Fruit fly (Drosophila melanogaster) whole organism, embryonic: Measurements from ENCODE around the gene Hr83.

Experiments
- CG10274 ChIP-seq: fragments of 200-800 bp; sonication (Bioruptor generic); optimal IDR thresholded peaks from 3 replicates; lab custom pipeline; 2017; ENCODE audit warnings: missing biosample characterization, mild to moderate bottlenecking, missing genetic modification characterization
- CG10321 ChIP-seq: fragments of 200-800 bp; sonication (Bioruptor generic); IDR thresholded peaks from 2 replicates; pipeline ENCODE4 v1.3.6; 2022; ENCODE audit warnings: missing biosample characterization, missing genetic modification characterization
- CG10543 ChIP-seq: fragments of 200-800 bp; sonication (Bioruptor generic); optimal IDR thresholded peaks from 3 replicates; lab custom pipeline; 2017; ENCODE audit warnings: missing biosample characterization, mild to moderate bottlenecking, missing genetic modification characterization, moderate library complexity
- CG10959 ChIP-seq: fragments of 200-800 bp; sonication (Bioruptor generic); IDR thresholded peaks from 2 replicates; pipeline ENCODE4 v1.3.6; 2022; ENCODE audit warnings: missing biosample characterization, missing genetic modification characterization
- CG11093 ChIP-seq: fragments of 200-800 bp; sonication (Bioruptor generic); IDR thresholded peaks from 3 replicates; pipeline ENCODE4 v1.3.6; 2022; ENCODE audit warnings: missing biosample characterization, missing genetic modification characterization
- CG11723 ChIP-seq: fragments of 200-800 bp; sonication (Bioruptor generic); optimal IDR thresholded peaks from 2 replicates; lab custom pipeline; 2017; ENCODE audit warnings: missing biosample characterization, mild to moderate bottlenecking, missing genetic modification characterization
- CG12155 ChIP-seq: fragments of 200-800 bp; sonication (Bioruptor generic); optimal IDR thresholded peaks from 3 replicates; lab custom pipeline; 2016; ENCODE audit warnings: missing biosample characterization, missing genetic modification characterization
- CG12942 ChIP-seq: fragments of 200-800 bp; sonication (Bioruptor generic); optimal IDR thresholded peaks from 3 replicates; lab custom pipeline; 2016; ENCODE audit warnings: missing biosample characterization, missing genetic modification characterization
- CG15269 ChIP-seq: fragments of 200-800 bp; sonication (Bioruptor generic); optimal IDR thresholded peaks from 2 replicates; lab custom pipeline; 2018; ENCODE audit warnings: missing biosample characterization, mild to moderate bottlenecking, missing genetic modification characterization, moderate library complexity
- CG1602 ChIP-seq: fragments of 200-800 bp; sonication (Bioruptor generic); optimal IDR thresholded peaks from 3 replicates; lab custom pipeline; 2016; ENCODE audit warnings: missing biosample characterization, missing genetic modification characterization
- CG17829 ChIP-seq: fragments of 200-800 bp; optimal IDR thresholded peaks from 2 replicates; lab custom pipeline; 2019; ENCODE audit warnings: missing biosample characterization, mild to moderate bottlenecking, missing genetic modification characterization, moderate library complexity
- CG18262 ChIP-seq: fragments of 200-800 bp; optimal IDR thresholded peaks from 3 replicates; lab custom pipeline; 2019; ENCODE audit warnings: missing biosample characterization, mild to moderate bottlenecking, missing genetic modification characterization, moderate library complexity
- CG2116 ChIP-seq: fragments of 200-800 bp; sonication (Bioruptor generic); optimal IDR thresholded peaks from 3 replicates; lab custom pipeline; 2018; ENCODE audit warnings: missing biosample characterization, mild to moderate bottlenecking, missing genetic modification characterization
- CG31224 ChIP-seq: fragments of 200-800 bp; sonication (Bioruptor generic); IDR thresholded peaks from 2 replicates; pipeline ENCODE4 v1.3.6; 2022; ENCODE audit warnings: missing biosample characterization, missing genetic modification characterization
- CG3407 ChIP-seq: fragments of 200-800 bp; sonication (Bioruptor generic); optimal IDR thresholded peaks from 2 replicates; lab custom pipeline; 2018; ENCODE audit warnings: missing biosample characterization, mild to moderate bottlenecking, missing genetic modification characterization
- CG4282 ChIP-seq: fragments of 200-800 bp; sonication (Bioruptor generic); optimal IDR thresholded peaks from 2 replicates; lab custom pipeline; 2016; ENCODE audit warnings: missing biosample characterization, missing genetic modification characterization
- CG8359 ChIP-seq: fragments of 200-800 bp; sonication (Bioruptor generic); optimal IDR thresholded peaks from 2 replicates; lab custom pipeline; 2017; ENCODE audit warnings: missing biosample characterization, mild to moderate bottlenecking, missing genetic modification characterization, borderline replicate concordance
- CG8924 ChIP-seq: fragments of 200-800 bp; optimal IDR thresholded peaks from 3 replicates; lab custom pipeline; 2019; ENCODE audit warnings: missing biosample characterization, mild to moderate bottlenecking, missing genetic modification characterization, moderate library complexity
- E2f2 ChIP-seq: fragments of 200-800 bp; sonication (Bioruptor generic); IDR thresholded peaks from 2 replicates; pipeline ENCODE4 v1.3.6; 2022; ENCODE audit warnings: missing biosample characterization, missing genetic modification characterization
- Eip74EF ChIP-seq, 2 experiments: fragments of 200-800 bp in 1 of 2; fragments of >200 bp in 1 of 2; sonication (Bioruptor generic) in 1 of 2; optimal IDR thresholded peaks; 2 replicates each; lab custom pipeline; 2017 to 2019; ENCODE audit warnings: missing biosample characterization in 2 of 2, missing genetic modification characterization in 2 of 2, mild to moderate bottlenecking in 1 of 2, moderate library complexity in 1 of 2
- Fer1 ChIP-seq: fragments of 200-800 bp; sonication (Bioruptor generic); optimal IDR thresholded peaks from 2 replicates; lab custom pipeline; 2017; ENCODE audit warnings: missing biosample characterization, mild to moderate bottlenecking, missing genetic modification characterization
- Gug ChIP-seq: fragments of 200-800 bp; sonication (Bioruptor generic); IDR thresholded peaks from 4 replicates; pipeline ENCODE4 v1.3.6; 2022; ENCODE audit warnings: missing biosample characterization, missing genetic modification characterization
- Hr39 ChIP-seq: fragments of >200 bp; optimal IDR thresholded peaks from 2 replicates; lab custom pipeline; 2017
- Kr ChIP-seq: fragments of 200-800 bp; sonication (Bioruptor generic); optimal IDR thresholded peaks from 2 replicates; lab custom pipeline; 2017; ENCODE audit warnings: missing biosample characterization, mild to moderate bottlenecking, missing genetic modification characterization
- Mrtf ChIP-seq: fragments of 200-800 bp; sonication (Bioruptor generic); IDR thresholded peaks from 3 replicates; pipeline ENCODE4 v1.3.6; 2022; ENCODE audit warnings: missing biosample characterization, missing genetic modification characterization
- NC2β ChIP-seq: fragments of 200-800 bp; sonication (Bioruptor generic); optimal IDR thresholded peaks from 2 replicates; lab custom pipeline; 2016; ENCODE audit warnings: missing biosample characterization, missing genetic modification characterization
- Sin3A ChIP-seq: fragments of >200 bp; optimal IDR thresholded peaks from 2 replicates; lab custom pipeline; 2018
- Ssrp ChIP-seq: fragments of 200-800 bp; sonication (Bioruptor generic); optimal IDR thresholded peaks from 2 replicates; lab custom pipeline; 2018; ENCODE audit warnings: missing biosample characterization, mild to moderate bottlenecking, missing genetic modification characterization, moderate library complexity
- abd-A ChIP-seq: fragments of 200-800 bp; sonication (Bioruptor generic); optimal IDR thresholded peaks from 3 replicates; lab custom pipeline; 2019; ENCODE audit warnings: missing biosample characterization, mild to moderate bottlenecking, missing genetic modification characterization, moderate library complexity
- ara ChIP-seq: fragments of 200-800 bp; sonication (Bioruptor generic); IDR thresholded peaks from 2 replicates; pipeline ENCODE4 v1.3.6; 2022; ENCODE audit warnings: missing biosample characterization, missing genetic modification characterization
- br ChIP-seq: fragments of >200 bp; optimal IDR thresholded peaks from 2 replicates; lab custom pipeline; 2017
- btn ChIP-seq: fragments of 200-800 bp; sonication (Bioruptor generic); optimal IDR thresholded peaks from 2 replicates; lab custom pipeline; 2016; ENCODE audit warnings: missing biosample characterization, missing genetic modification characterization
- cas ChIP-seq: fragments of 200-800 bp; sonication (Bioruptor generic); IDR thresholded peaks from 2 replicates; pipeline ENCODE4 v1.3.6; 2022; ENCODE audit warnings: missing biosample characterization, missing genetic modification characterization
- crol ChIP-seq: fragments of 200-800 bp; sonication (Bioruptor generic); IDR thresholded peaks from 2 replicates; pipeline ENCODE4 v1.3.6; 2022; ENCODE audit warnings: missing biosample characterization, missing genetic modification characterization
- esg ChIP-seq: fragments of 200-800 bp; sonication (Bioruptor generic); conservative IDR thresholded peaks from 2 replicates; pipeline ENCODE4 v1.3.6; 2022; ENCODE audit warnings: missing biosample characterization, missing genetic modification characterization
- gcm2 ChIP-seq: fragments of 200-800 bp; sonication (Bioruptor generic); optimal IDR thresholded peaks from 2 replicates; lab custom pipeline; 2016; ENCODE audit warnings: missing biosample characterization, missing genetic modification characterization
- gfzf ChIP-seq: fragments of 200-800 bp; sonication (Bioruptor generic); optimal IDR thresholded peaks from 2 replicates; lab custom pipeline; 2016; ENCODE audit warnings: missing biosample characterization, mild to moderate bottlenecking, missing genetic modification characterization, moderate library complexity
- jumu ChIP-seq: fragments of 200-800 bp; sonication (Bioruptor generic); optimal IDR thresholded peaks from 3 replicates; lab custom pipeline; 2016; ENCODE audit warnings: missing biosample characterization, missing genetic modification characterization
- lbe ChIP-seq: fragments of 200-800 bp; sonication (Bioruptor generic); optimal IDR thresholded peaks from 2 replicates; lab custom pipeline; 2016; ENCODE audit warnings: missing biosample characterization, mild to moderate bottlenecking, missing genetic modification characterization
- lilli ChIP-seq: fragments of 200-800 bp; sonication (Bioruptor generic); optimal IDR thresholded peaks from 3 replicates; lab custom pipeline; 2016; ENCODE audit warnings: missing biosample characterization, missing genetic modification characterization
- pfk ChIP-seq: fragments of 200-800 bp; sonication (Bioruptor generic); optimal IDR thresholded peaks from 2 replicates; lab custom pipeline; 2018; ENCODE audit warnings: missing biosample characterization, mild to moderate bottlenecking, missing genetic modification characterization, moderate library complexity
- pho ChIP-seq: fragments of 200-800 bp; sonication (Bioruptor generic); optimal IDR thresholded peaks from 2 replicates; lab custom pipeline; 2016; ENCODE audit warnings: missing biosample characterization, missing genetic modification characterization
- pnt ChIP-seq: fragments of 200-800 bp; sonication (Bioruptor generic); optimal IDR thresholded peaks from 3 replicates; lab custom pipeline; 2016; ENCODE audit warnings: missing biosample characterization, missing genetic modification characterization
- rib ChIP-seq: fragments of 200-800 bp; sonication (Bioruptor generic); IDR thresholded peaks from 2 replicates; pipeline ENCODE4 v1.3.6; 2022; ENCODE audit warnings: missing biosample characterization, missing genetic modification characterization
- ro ChIP-seq: fragments of 200-800 bp; sonication (Bioruptor generic); IDR thresholded peaks from 2 replicates; pipeline ENCODE4 v1.3.6; 2022; ENCODE audit warnings: missing biosample characterization, missing genetic modification characterization
- sc ChIP-seq, 3 experiments: fragments of >200 bp in 2 of 3; fragments of 200-800 bp in 1 of 3; sonication (Bioruptor generic) in 1 of 3; optimal IDR thresholded peaks; 2 replicates in 2 of 3; 3 replicates in 1 of 3; lab custom pipeline; 2017; ENCODE audit warnings: mild to moderate bottlenecking in 1 of 3, missing biosample characterization in 1 of 3, missing genetic modification characterization in 1 of 3, missing genetic modification reagents in 1 of 3
- tgo ChIP-seq: fragments of 200-800 bp; sonication (Bioruptor generic); IDR thresholded peaks from 3 replicates; pipeline ENCODE4 v1.3.6; 2022; ENCODE audit warnings: missing biosample characterization, missing genetic modification characterization
- tll ChIP-seq, 2 experiments: fragments of 200-800 bp in 1 of 2; fragments of >200 bp in 1 of 2; sonication (Bioruptor generic) in 1 of 2; optimal IDR thresholded peaks; 2 replicates each; lab custom pipeline; 2017 to 2019; ENCODE audit warnings: missing biosample characterization in 2 of 2, missing genetic modification characterization in 2 of 2, mild to moderate bottlenecking in 1 of 2, moderate library complexity in 1 of 2
- vvl ChIP-seq: fragments of 200-800 bp; sonication (Bioruptor generic); IDR thresholded peaks from 2 replicates; pipeline ENCODE4 v1.3.6; 2022; ENCODE audit warnings: missing biosample characterization, missing genetic modification characterization
- zf30C ChIP-seq: fragments of 200-800 bp; sonication (Bioruptor generic); optimal IDR thresholded peaks from 3 replicates; lab custom pipeline; 2018; ENCODE audit warnings: missing biosample characterization, mild to moderate bottlenecking, missing genetic modification characterization
- zfh1 ChIP-seq: fragments of 200-800 bp; sonication (Bioruptor generic); IDR thresholded peaks from 3 replicates; pipeline ENCODE4 v1.3.6; 2022; ENCODE audit warnings: missing biosample characterization, missing genetic modification characterization

The Hr83 gene

dm6 chr3R:6382733-6383465, 33.9 kb downstream of the Hr83 start, which contains the start of gene gzl (continued):
- TF ChIP-seq abd-A (tag; lab: Kevin White, UChicago): no peak
- TF ChIP-seq CG18262: no peak
- peak; percentile 55 for TF ChIP-seq CG12155 (GFP tag; lab: Kevin White, UChicago)
- TF ChIP-seq lilli (GFP tag; lab: Kevin White, UChicago): peak; percentile 23
- TF ChIP-seq tll (GFP tag; optimal IDR thresholded peaks at IDR 0.05; lab: Kevin White, UChicago): no peak
- no peak for TF ChIP-seq btn
- no peak for TF ChIP-seq CG3407
- TF ChIP-seq CG10274 (GFP tag; lab: Kevin White, UChicago): no peak
- no peak for TF ChIP-seq crol (GFP tag; lab: Robert Waterston, UW)
- peak; percentile 8 for TF ChIP-seq Sin3A (lab: Kevin White, UChicago)
- no peak for TF ChIP-seq Kr
- no peak for TF ChIP-seq pnt (GFP tag; lab: Kevin White, UChicago)
- TF ChIP-seq rib (GFP tag; lab: Robert Waterston, UW): no peak
- TF ChIP-seq gcm2 (GFP tag; lab: Kevin White, UChicago): no peak
- TF ChIP-seq zfh1 (GFP tag; lab: Robert Waterston, UW): no peak
- peak; percentile 46 for TF ChIP-seq lbe (GFP tag; lab: Kevin White, UChicago)
- TF ChIP-seq pho (GFP tag; lab: Kevin White, UChicago): peak; percentile 9
- TF ChIP-seq CG17829: peak; percentile 21
- TF ChIP-seq pfk (GFP tag; lab: Kevin White, UChicago): no peak
- no peak for TF ChIP-seq sc (optimal IDR thresholded peaks at IDR 0.05; lab: Kevin White, UChicago)
- TF ChIP-seq sc (GFP tag; optimal IDR thresholded peaks at IDR 0.05; lab: Kevin White, UChicago): no peak
- no peak for TF ChIP-seq CG4282
- TF ChIP-seq CG15269 (tag; lab: Kevin White, UChicago): no peak
- no peak for TF ChIP-seq CG8924 (tag; lab: Kevin White, UChicago)
- TF ChIP-seq Eip74EF (GFP tag; optimal IDR thresholded peaks at IDR 0.05; lab: Kevin White, UChicago): no peak
- TF ChIP-seq gfzf (GFP tag; lab: Kevin White, UChicago): peak; percentile 31
- TF ChIP-seq NC2β (GFP tag; lab: Kevin White, UChicago): no peak
- TF ChIP-seq Mrtf (GFP tag; lab: Robert Waterston, UW): no peak
- no peak for TF ChIP-seq esg
- TF ChIP-seq br (lab: Kevin White, UChicago): no peak
- TF ChIP-seq Ssrp (tag; lab: Kevin White, UChicago): no peak
- peak; percentile 70 for TF ChIP-seq E2f2 (GFP tag; lab: Robert Waterston, UW)
- peak; percentile 21 for TF ChIP-seq CG10543 (GFP tag; lab: Kevin White, UChicago)
- TF ChIP-seq tgo (GFP tag; lab: Robert Waterston, UW): no peak
- TF ChIP-seq CG11723 (GFP tag; lab: Kevin White, UChicago): no peak
- no peak for TF ChIP-seq CG11093 (GFP tag; lab: Robert Waterston, UW)
- no peak for TF ChIP-seq CG10959 (GFP tag; lab: Robert Waterston, UW)
- TF ChIP-seq vvl (GFP tag; lab: Robert Waterston, UW): no peak
- TF ChIP-seq cas (GFP tag; lab: Robert Waterston, UW): no peak
- TF ChIP-seq ara: no peak
- TF ChIP-seq ro (GFP tag; lab: Robert Waterston, UW): no peak
- no peak for TF ChIP-seq CG12942 (GFP tag; lab: Kevin White, UChicago)
- TF ChIP-seq Hr39 (lab: Kevin White, UChicago): no peak
- no peak for TF ChIP-seq CG10321
- TF ChIP-seq Fer1 (GFP tag; lab: Kevin White, UChicago): no peak
- TF ChIP-seq jumu (GFP tag; lab: Kevin White, UChicago): no peak
- no peak for TF ChIP-seq Gug
- TF ChIP-seq CG1602 (GFP tag; lab: Kevin White, UChicago): no peak
- TF ChIP-seq CG8359 (GFP tag; lab: Kevin White, UChicago): no peak
- TF ChIP-seq CG31224 (GFP tag; lab: Robert Waterston, UW): no peak
- peak; percentile 65 for TF ChIP-seq CG2116 (GFP tag; lab: Kevin White, UChicago)
- TF ChIP-seq zf30C (GFP tag; lab: Kevin White, UChicago): no peak
